Worm (Caenorhabditis elegans): ENCODE data around the gene ZC204.12.

ZC204.12 gene

ce11 chrII:1613972-1614371, 43.1 kb downstream of the ZC204.12 start, which contains the start of gene fbxa-164:
fbxa-164 (minus strand) TSS chrII:1614072.
- no peak for TF ChIP-seq ceh-44 (GFP tag; IDR thresholded peaks at IDR 0.05)
- peak; percentile 13 for TF ChIP-seq nhr-28 (tag; optimal IDR thresholded peaks at IDR 0.05)
- TF ChIP-seq daf-16 (GFP tag; optimal IDR thresholded peaks at IDR 0.05): no peak
- TF ChIP-seq daf-16 (tag; optimal IDR thresholded peaks at IDR 0.05): peak; percentile 73

ce11 chrII:1610630-1611029, 46.5 kb downstream of the ZC204.12 start, which contains the start of gene fbxa-163:
fbxa-163 (minus strand) TSS chrII:1610730.
- TF ChIP-seq daf-16 (GFP tag; optimal IDR thresholded peaks at IDR 0.05) (no peak), daf-16 (tag; optimal IDR thresholded peaks at IDR 0.05) (peak; percentile 19), nhr-28 (tag; optimal IDR thresholded peaks at IDR 0.05) (peak; percentile 13), pqm-1 (tag; optimal IDR thresholded peaks at IDR 0.05) (peak; percentile 41), snpc-1.2 (GFP tag; IDR thresholded peaks at IDR 0.05) (no peak), unc-62 (GFP tag; optimal IDR thresholded peaks at IDR 0.05 in 1 of 2) (peak in 1 of 2 experiments; percentile 28), unc-62 (tag; optimal IDR thresholded peaks at IDR 0.05) (no peak), ces-1 (GFP tag; optimal IDR thresholded peaks at IDR 0.05) (no peak)

- TF ChIP-seq skn-1 (tag; optimal IDR thresholded peaks at IDR 0.05) (no peak), daf-16 (GFP tag; optimal IDR thresholded peaks at IDR 0.05) (no peak), daf-16 (tag; optimal IDR thresholded peaks at IDR 0.05) (peak; percentile 85), vab-7 (GFP tag; IDR thresholded peaks at IDR 0.05) (no peak), nhr-28 (tag; optimal IDR thresholded peaks at IDR 0.05) (peak; percentile 59), saeg-2 (GFP tag; IDR thresholded peaks at IDR 0.05) (no peak), zip-2 (tag; optimal IDR thresholded peaks at IDR 0.05) (no peak), nhr-77 (tag; optimal IDR thresholded peaks at IDR 0.05) (peak; percentile 49), hlh-11 (tag; optimal IDR thresholded peaks at IDR 0.05) (peak; percentile 56), Y75B8A.6 (GFP tag; IDR thresholded peaks at IDR 0.05) (no peak), mxl-3 (GFP tag; optimal IDR thresholded peaks at IDR 0.05) (peak; percentile 31), pqm-1 (tag; optimal IDR thresholded peaks at IDR 0.05) (peak; percentile 82)
These were observed 48.2 kb downstream of the ZC204.12 start for ce11 chrII:1608915-1609314.

ce11 chrII:1607575-1607974, 49.5 kb downstream of the ZC204.12 start:
- TF ChIP-seq cey-2 (tag; optimal IDR thresholded peaks at IDR 0.05; ENCODE audit: borderline replicate concordance, insufficient read depth) (no peak), mdt-29 (GFP tag; IDR thresholded peaks at IDR 0.05) (no peak), hlh-30 (tag; optimal IDR thresholded peaks at IDR 0.05; ENCODE audit: insufficient read depth) (no peak), daf-16 (GFP tag; optimal IDR thresholded peaks at IDR 0.05) (no peak), daf-16 (tag; optimal IDR thresholded peaks at IDR 0.05) (peak; percentile 86), ama-1 (optimal IDR thresholded peaks at IDR 0.05) (no peak), madf-9 (GFP tag; conservative IDR thresholded peaks at IDR 0.05) (no peak), daf-8 (GFP tag; IDR thresholded peaks at IDR 0.05) (no peak), unc-62 (GFP tag; optimal IDR thresholded peaks at IDR 0.05 in 1 of 2) (no peak), unc-62 (tag; optimal IDR thresholded peaks at IDR 0.05) (no peak), nhr-77 (tag; optimal IDR thresholded peaks at IDR 0.05) (peak; percentile 46), nhr-28 (tag; optimal IDR thresholded peaks at IDR 0.05) (peak; percentile 48), ctbp-1 (GFP tag; IDR thresholded peaks at IDR 0.05) (no peak), lin-15B (tag; optimal IDR thresholded peaks at IDR 0.05) (no peak), dpl-1 (GFP tag; optimal IDR thresholded peaks at IDR 0.05) (no peak), ztf-11 (tag; optimal IDR thresholded peaks at IDR 0.05) (no peak), dmd-8 (GFP tag; IDR thresholded peaks at IDR 0.05) (no peak), tra-1 (GFP tag; IDR thresholded peaks at IDR 0.05) (no peak), pqm-1 (tag; optimal IDR thresholded peaks at IDR 0.05) (peak; percentile 80), lin-1 (GFP tag; IDR thresholded peaks at IDR 0.05) (no peak), aly-2 (tag; optimal IDR thresholded peaks at IDR 0.05) (no peak), egl-27 (tag; optimal IDR thresholded peaks at IDR 0.05) (no peak), hlh-11 (tag; optimal IDR thresholded peaks at IDR 0.05) (peak; percentile 15), mxl-2 (GFP tag; conservative IDR thresholded peaks at IDR 0.05) (no peak), daf-19 (GFP tag; conservative IDR thresholded peaks at IDR 0.05) (no peak)
